Worm (Caenorhabditis elegans) whole organism, young adult: ENCODE results near the gene gphr-2.

Experiments
- C06A6.2 ChIP-seq: fragments of 200-800 bp; sonication (Bioruptor generic); conservative IDR thresholded peaks from 2 replicates; pipeline ENCODE4 v1.3.6; 2022; ENCODE audit warnings: missing genetic modification characterization, missing compliant biosample characterization
- F22D6.2 ChIP-seq: sonication (generic microtip); optimal IDR thresholded peaks from 2 replicates; lab custom pipeline; 2016; ENCODE audit warnings: mild to moderate bottlenecking, missing genetic modification characterization, missing compliant biosample characterization
- F33H1.4 ChIP-seq: fragments of 200-800 bp; sonication (Bioruptor generic); IDR thresholded peaks from 2 replicates; pipeline ENCODE4 v1.3.6; 2022; ENCODE audit warnings: missing genetic modification reagents, missing genetic modification characterization, missing compliant biosample characterization
- F39B2.1 ChIP-seq: fragments of 200-800 bp; sonication (Bioruptor generic); IDR thresholded peaks from 2 replicates; pipeline ENCODE4 v1.3.6; 2022; ENCODE audit warnings: missing genetic modification reagents, missing genetic modification characterization, missing compliant biosample characterization
- F52B5.7 ChIP-seq: sonication (generic microtip); optimal IDR thresholded peaks from 2 replicates; lab custom pipeline; 2016; ENCODE audit warnings: mild to moderate bottlenecking, missing genetic modification characterization, missing compliant biosample characterization
- F57A8.1 ChIP-seq: fragments of 200-800 bp; sonication (Bioruptor generic); optimal IDR thresholded peaks from 2 replicates; lab custom pipeline; 2018; ENCODE audit warnings: mild to moderate bottlenecking, missing genetic modification characterization, moderate library complexity, missing compliant biosample characterization
- K11D2.4 ChIP-seq: fragments of 200-800 bp; sonication (Bioruptor generic); IDR thresholded peaks from 2 replicates; pipeline ENCODE4 v1.3.6; 2022; ENCODE audit warnings: missing genetic modification reagents, missing genetic modification characterization, missing compliant biosample characterization
- aptf-2 ChIP-seq: fragments of 200-800 bp; sonication (Bioruptor generic); conservative IDR thresholded peaks from 2 replicates; pipeline ENCODE4 v1.3.6; 2022; ENCODE audit warnings: missing genetic modification reagents, missing genetic modification characterization, missing compliant biosample characterization
- athp-1 ChIP-seq: sonication (generic microtip); optimal IDR thresholded peaks from 2 replicates; lab custom pipeline; 2017; ENCODE audit warnings: mild to moderate bottlenecking, missing genetic modification characterization, missing compliant biosample characterization
- attf-3 ChIP-seq: fragments of 200-800 bp; sonication (Bioruptor generic); conservative IDR thresholded peaks from 2 replicates; pipeline ENCODE4 v1.3.6; 2022; ENCODE audit warnings: missing genetic modification reagents, missing genetic modification characterization, missing compliant biosample characterization
- attf-6 ChIP-seq: fragments of 200-800 bp; sonication (Bioruptor generic); IDR thresholded peaks from 2 replicates; pipeline ENCODE4 v1.3.6; 2022; ENCODE audit warnings: missing genetic modification reagents, missing genetic modification characterization, missing compliant biosample characterization
- cebp-2 ChIP-seq: fragments of 200-800 bp; sonication (Bioruptor generic); IDR thresholded peaks from 2 replicates; pipeline ENCODE4 v1.3.6; 2022; ENCODE audit warnings: missing genetic modification characterization, missing compliant biosample characterization
- ceh-27 ChIP-seq: fragments of 200-800 bp; sonication (Bioruptor generic); optimal IDR thresholded peaks from 2 replicates; lab custom pipeline; 2018; ENCODE audit warnings: mild to moderate bottlenecking, missing genetic modification characterization, moderate library complexity, missing compliant biosample characterization
- ceh-40 ChIP-seq: fragments of 200-800 bp; sonication (Bioruptor generic); IDR thresholded peaks from 2 replicates; pipeline ENCODE4 v1.3.6; 2022; ENCODE audit warnings: missing genetic modification characterization, missing compliant biosample characterization
- ceh-79 ChIP-seq: sonication (generic microtip); optimal IDR thresholded peaks from 2 replicates; lab custom pipeline; 2017; ENCODE audit warnings: mild to moderate bottlenecking, missing genetic modification characterization, missing compliant biosample characterization
- chd-7 ChIP-seq: sonication (generic microtip); optimal IDR thresholded peaks from 2 replicates; lab custom pipeline; 2016; ENCODE audit warnings: mild to moderate bottlenecking, missing genetic modification characterization, moderate library complexity, missing compliant biosample characterization
- die-1 ChIP-seq: sonication (generic microtip); optimal IDR thresholded peaks from 2 replicates; lab custom pipeline; 2016; ENCODE audit warnings: missing genotype, mild to moderate bottlenecking, missing genetic modification characterization, missing compliant biosample characterization
- dox-1 ChIP-seq: fragments of 200-800 bp; sonication (Bioruptor generic); IDR thresholded peaks from 2 replicates; pipeline ENCODE4 v1.3.6; 2022; ENCODE audit warnings: missing genetic modification reagents, missing genetic modification characterization, missing compliant biosample characterization
- efl-1 ChIP-seq: fragments of 150-350 bp; optimal IDR thresholded peaks from 2 replicates; lab custom pipeline; 2014; ENCODE audit warnings: missing biosample characterization, missing genetic modification reagents, missing genetic modification characterization
- egl-18 ChIP-seq: fragments of 200-800 bp; sonication (Bioruptor generic); IDR thresholded peaks from 2 replicates; pipeline ENCODE4 v1.3.6; 2022; ENCODE audit warnings: missing genetic modification reagents, missing genetic modification characterization, missing compliant biosample characterization
- egrh-3 ChIP-seq: fragments of 200-800 bp; sonication (Bioruptor generic); IDR thresholded peaks from 2 replicates; pipeline ENCODE4 v1.3.6; 2022; ENCODE audit warnings: missing genetic modification reagents, missing genetic modification characterization, missing compliant biosample characterization
- ekl-4 ChIP-seq: fragments of 200-800 bp; sonication (Bioruptor generic); IDR thresholded peaks from 2 replicates; pipeline ENCODE4 v1.3.6; 2022; ENCODE audit warnings: missing genetic modification reagents, missing genetic modification characterization, missing compliant biosample characterization
- hlh-12 ChIP-seq: sonication (generic microtip); optimal IDR thresholded peaks from 2 replicates; lab custom pipeline; 2016; ENCODE audit warnings: missing genetic modification characterization, missing compliant biosample characterization
- hmg-20 ChIP-seq: fragments of 200-800 bp; sonication (Bioruptor generic); IDR thresholded peaks from 2 replicates; pipeline ENCODE4 v1.3.6; 2022; ENCODE audit warnings: missing genetic modification reagents, missing genetic modification characterization, missing compliant biosample characterization
- lin-26 ChIP-seq: fragments of 200-800 bp; sonication (Bioruptor generic); IDR thresholded peaks from 2 replicates; pipeline ENCODE4 v1.3.6; 2022; ENCODE audit warnings: missing genetic modification reagents, missing genetic modification characterization, missing compliant biosample characterization
- lin-35 ChIP-seq, 3 experiments: fragments of 150-350 bp in 2 of 3; sonication (generic microtip) in 1 of 3; optimal IDR thresholded peaks; 2 replicates each; lab custom pipeline; 2014 to 2018; ENCODE audit warnings: missing biosample characterization in 3 of 3, missing genetic modification characterization in 3 of 3, missing genetic modification reagents in 3 of 3
- lir-1 ChIP-seq: fragments of 200-800 bp; sonication (Bioruptor generic); conservative IDR thresholded peaks from 2 replicates; pipeline ENCODE4 v1.3.6; 2022; ENCODE audit warnings: missing genetic modification reagents, missing genetic modification characterization, missing compliant biosample characterization
- madf-3 ChIP-seq: fragments of 200-800 bp; sonication (Bioruptor generic); IDR thresholded peaks from 2 replicates; pipeline ENCODE4 v1.3.6; 2022; ENCODE audit warnings: missing genetic modification reagents, missing genetic modification characterization, missing compliant biosample characterization
- madf-6 ChIP-seq: fragments of 200-800 bp; sonication (Bioruptor generic); IDR thresholded peaks from 2 replicates; pipeline ENCODE4 v1.3.6; 2022; ENCODE audit warnings: missing genetic modification reagents, missing genetic modification characterization, missing compliant biosample characterization
- mcd-1 ChIP-seq: fragments of 200-800 bp; sonication (Bioruptor generic); IDR thresholded peaks from 2 replicates; pipeline ENCODE4 v1.3.6; 2022; ENCODE audit warnings: missing genetic modification reagents, missing genetic modification characterization, missing compliant biosample characterization
- mel-28 ChIP-seq: sonication (generic microtip); optimal IDR thresholded peaks from 2 replicates; lab custom pipeline; 2016; ENCODE audit warnings: borderline replicate concordance, mild to moderate bottlenecking, missing genetic modification characterization, missing compliant biosample characterization
- mes-4 ChIP-seq: sonication (generic microtip); optimal IDR thresholded peaks from 2 replicates; lab custom pipeline; 2016; ENCODE audit warnings: missing genotype, missing genetic modification characterization, missing compliant biosample characterization
- nfya-2 ChIP-seq: fragments of 200-800 bp; sonication (Bioruptor generic); IDR thresholded peaks from 2 replicates; pipeline ENCODE4 v1.3.6; 2022; ENCODE audit warnings: missing genetic modification reagents, missing genetic modification characterization, missing compliant biosample characterization
- nfyb-1 ChIP-seq: fragments of 200-800 bp; sonication (Bioruptor generic); IDR thresholded peaks from 2 replicates; pipeline ENCODE4 v1.3.6; 2022; ENCODE audit warnings: missing genetic modification reagents, missing genetic modification characterization, missing compliant biosample characterization
- nhr-27 ChIP-seq: fragments of 200-800 bp; sonication (Bioruptor generic); optimal IDR thresholded peaks from 2 replicates; lab custom pipeline; 2018; ENCODE audit warnings: mild to moderate bottlenecking, missing genetic modification characterization, moderate library complexity, missing compliant biosample characterization
- nhr-80 ChIP-seq: sonication (generic microtip); optimal IDR thresholded peaks from 2 replicates; lab custom pipeline; 2016; ENCODE audit warnings: missing genetic modification characterization, missing compliant biosample characterization
- rcor-1 ChIP-seq: fragments of 200-800 bp; sonication (Bioruptor generic); IDR thresholded peaks from 2 replicates; pipeline ENCODE4 v1.3.6; 2022; ENCODE audit warnings: missing genetic modification reagents, missing genetic modification characterization, missing compliant biosample characterization
- sea-2 ChIP-seq: fragments of 200-800 bp; sonication (Bioruptor generic); IDR thresholded peaks from 2 replicates; pipeline ENCODE4 v1.3.6; 2022; ENCODE audit warnings: missing genetic modification characterization, missing compliant biosample characterization
- somi-1 ChIP-seq: fragments of 200-800 bp; sonication (Bioruptor generic); optimal IDR thresholded peaks from 2 replicates; lab custom pipeline; 2018; ENCODE audit warnings: mild to moderate bottlenecking, missing genetic modification characterization, missing compliant biosample characterization
- tbx-9 ChIP-seq: sonication (generic microtip); optimal IDR thresholded peaks from 2 replicates; lab custom pipeline; 2016; ENCODE audit warnings: borderline replicate concordance, missing genetic modification characterization, inconsistent platforms, missing compliant biosample characterization
- xnd-1 ChIP-seq: sonication (generic microtip); optimal IDR thresholded peaks from 2 replicates; lab custom pipeline; 2016; ENCODE audit warnings: missing genotype, missing genetic modification reagents, missing genetic modification characterization, missing compliant biosample characterization
- zfh-2 ChIP-seq: fragments of 200-800 bp; sonication (Bioruptor generic); conservative IDR thresholded peaks from 2 replicates; pipeline ENCODE4 v1.3.6; 2022; ENCODE audit warnings: missing genetic modification reagents, missing genetic modification characterization, missing compliant biosample characterization
- ztf-22 ChIP-seq: fragments of 200-800 bp; sonication (Bioruptor generic); optimal IDR thresholded peaks from 2 replicates; lab custom pipeline; 2018; ENCODE audit warnings: mild to moderate bottlenecking, missing genetic modification characterization, moderate library complexity, missing compliant biosample characterization

The gphr-2 gene

DNA sequence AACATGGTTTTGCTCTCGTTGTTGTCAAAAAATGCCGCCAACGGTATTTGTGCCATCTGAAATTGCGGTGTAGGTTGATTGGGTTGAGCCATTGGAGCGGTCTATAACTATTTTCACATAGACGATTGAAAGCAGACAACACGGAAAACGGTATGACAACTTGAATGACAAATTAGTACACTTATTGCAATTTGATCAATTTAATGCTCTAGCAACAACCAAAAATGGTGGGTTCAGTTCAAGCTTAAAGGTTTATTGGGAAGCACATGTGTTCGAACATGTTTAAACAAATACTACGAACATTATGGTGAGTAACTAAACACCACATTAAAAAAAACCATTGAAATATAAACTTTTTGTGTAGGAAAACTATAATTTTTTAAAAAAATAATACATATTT lies 32.8 kb upstream of the gphr-2 start, which contains the start of gene sel-7:
sel-7 (minus strand) TSS at position 101 of the 400 bp plus-strand sequence.
- TF ChIP-seq lin-26 (GFP tag; lab: Robert Waterston, UW): no peak
- TF ChIP-seq attf-3 (GFP tag; lab: Robert Waterston, UW): no peak
- TF ChIP-seq die-1: no peak
- TF ChIP-seq dox-1 (GFP tag; lab: Robert Waterston, UW): no peak

DNA sequence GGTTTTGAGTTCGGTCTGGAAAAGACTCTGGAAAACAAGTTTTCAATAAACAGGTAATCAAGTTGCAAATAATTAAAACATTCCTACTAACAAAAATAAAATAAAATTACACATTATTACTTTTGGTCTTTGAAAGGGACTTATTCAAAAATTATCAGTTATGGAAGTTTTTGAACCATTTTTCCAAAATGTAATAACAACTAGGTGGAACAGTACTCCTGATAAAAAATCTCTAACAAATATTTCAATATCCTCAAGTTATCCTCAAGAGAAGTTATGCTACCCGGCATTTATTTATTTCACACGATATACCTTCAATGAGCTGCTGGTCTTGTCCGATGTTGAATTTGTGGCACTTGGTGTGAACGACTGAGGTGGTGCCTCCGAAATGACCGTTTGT lies 32.2 kb upstream of the gphr-2 start:
- TF ChIP-seq lir-1 (GFP tag; lab: Robert Waterston, UW) (no peak), ceh-40 (GFP tag; lab: Robert Waterston, UW) (no peak), hlh-12 (tag; lab: Kevin White, UChicago) (no peak), xnd-1 (tag; lab: Kevin White, UChicago) (no peak), ekl-4 (GFP tag; lab: Robert Waterston, UW) (no peak), mcd-1 (GFP tag; lab: Robert Waterston, UW) (no peak), rcor-1 (no peak), sea-2 (GFP tag; lab: Robert Waterston, UW) (no peak), mes-4 (tag; lab: Kevin White, UChicago) (no peak)

DNA sequence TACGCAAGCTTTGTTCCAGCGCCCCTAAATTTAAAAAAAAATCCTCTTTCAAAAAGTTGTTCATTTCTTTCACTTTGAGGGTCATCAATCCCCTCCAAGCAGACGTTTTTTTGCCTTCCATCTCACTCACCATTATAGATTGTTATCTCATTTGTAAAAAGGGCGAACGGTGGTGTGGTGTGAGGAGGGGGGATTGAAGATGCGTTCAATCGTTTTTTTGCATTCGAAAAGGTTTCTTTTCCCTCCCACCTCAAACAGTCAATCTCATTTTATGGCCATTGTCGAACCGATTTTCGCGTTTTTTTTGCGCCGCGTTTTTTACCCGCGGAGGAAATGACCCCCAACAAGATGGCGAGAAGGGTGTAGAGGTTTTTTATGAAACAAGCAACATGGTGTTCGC lies 31.3 kb upstream of the gphr-2 start:
- TF ChIP-seq ceh-79 (tag; lab: Kevin White, UChicago) (no peak), madf-6 (GFP tag; lab: Robert Waterston, UW) (no peak), F22D6.2 (tag; lab: Kevin White, UChicago) (no peak), F57A8.1 (GFP tag; lab: Kevin White, UChicago) (no peak), C06A6.2 (GFP tag; lab: Robert Waterston, UW) (no peak), sea-2 (GFP tag; lab: Robert Waterston, UW) (no peak), attf-3 (GFP tag; lab: Robert Waterston, UW) (no peak), egrh-3 (GFP tag; lab: Robert Waterston, UW) (no peak), F52B5.7 (tag; lab: Kevin White, UChicago) (no peak), F39B2.1 (GFP tag; lab: Robert Waterston, UW) (no peak), somi-1 (GFP tag; lab: Kevin White, UChicago) (no peak), athp-1 (tag; lab: Kevin White, UChicago) (no peak), madf-3 (GFP tag; lab: Robert Waterston, UW) (no peak), aptf-2 (GFP tag; lab: Robert Waterston, UW) (no peak), ceh-27 (GFP tag; lab: Kevin White, UChicago) (no peak), chd-7 (tag; lab: Kevin White, UChicago) (no peak), egl-18 (GFP tag; lab: Robert Waterston, UW) (no peak), mes-4 (tag; lab: Kevin White, UChicago) (no peak), attf-6 (no peak)
- TF ChIP-seq, all 124 proteins: peak for 0

DNA sequence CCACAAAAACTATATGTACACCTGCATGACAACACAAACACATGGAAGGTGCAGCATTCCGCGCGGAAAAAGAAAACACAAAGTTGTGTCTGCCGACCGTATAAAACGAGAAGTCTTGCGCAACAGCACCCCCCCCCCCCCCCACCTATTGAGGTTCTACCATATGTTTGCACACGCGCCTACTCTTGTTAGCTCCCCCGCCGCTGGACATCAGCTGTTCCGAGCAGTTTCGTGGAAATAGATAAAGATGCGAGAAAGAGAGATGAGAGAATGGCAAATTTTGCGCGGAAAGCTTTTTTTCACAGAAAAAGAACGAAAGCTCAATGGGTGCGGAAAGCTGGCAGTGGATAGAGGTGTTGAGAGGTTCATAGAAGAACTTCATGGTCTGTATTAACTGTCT lies 28.1 kb upstream of the gphr-2 start:
- TF ChIP-seq nfyb-1 (GFP tag; lab: Robert Waterston, UW) (no peak), zfh-2 (GFP tag; lab: Robert Waterston, UW) (peak; percentile 68)
- TF ChIP-seq, all 124 proteins: peak for 1

DNA sequence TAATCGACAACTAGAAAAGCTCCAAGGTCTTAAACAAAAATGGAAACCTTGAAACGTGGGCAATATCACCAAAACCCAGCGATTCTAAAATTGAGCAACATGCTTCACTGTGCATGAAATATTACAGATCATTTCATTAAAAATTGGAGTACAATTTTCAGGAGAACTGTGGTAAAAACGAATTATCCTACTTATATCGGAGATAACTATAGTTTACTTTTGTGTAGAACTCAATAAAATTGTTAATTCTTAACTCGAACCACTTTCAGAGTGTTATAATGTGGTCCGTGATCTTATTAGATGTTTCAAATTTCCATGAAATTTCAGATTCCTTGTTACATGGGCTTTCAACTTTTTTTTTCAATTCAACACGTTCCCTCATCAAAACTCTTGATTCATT lies 27.7 kb upstream of the gphr-2 start, which contains the start of gene K04G11.1:
K04G11.1 (plus strand) TSS at position 301 of the 400 bp plus-strand sequence.
- no peak for TF ChIP-seq hmg-20
- TF ChIP-seq ceh-79 (tag; lab: Kevin White, UChicago): no peak
- TF ChIP-seq tbx-9: no peak
- TF ChIP-seq ztf-22: no peak
- no peak for TF ChIP-seq efl-1 (GFP tag; lab: Kevin White, UChicago)
- TF ChIP-seq nhr-80 (tag; lab: Kevin White, UChicago): no peak
- no peak for TF ChIP-seq nhr-27 (tag; lab: Kevin White, UChicago)
- TF ChIP-seq K11D2.4 (GFP tag; lab: Robert Waterston, UW): no peak
- TF ChIP-seq mel-28: no peak
- no peak for TF ChIP-seq lin-35 (GFP tag; optimal IDR thresholded peaks at IDR 0.05; lab: Kevin White, UChicago)
- TF ChIP-seq cebp-2: no peak
- TF ChIP-seq nfya-2 (GFP tag; lab: Robert Waterston, UW): no peak
- TF ChIP-seq ceh-27 (GFP tag; lab: Kevin White, UChicago): no peak
- no peak for TF ChIP-seq F33H1.4 (GFP tag; lab: Robert Waterston, UW)
- TF ChIP-seq ekl-4 (GFP tag; lab: Robert Waterston, UW): no peak
